Fruit fly (Drosophila melanogaster) whole organism, embryonic: ENCODE data around the gene CG13928.

Experiments
- ATbp ChIP-seq: fragments of 200-800 bp; sonication (Bioruptor generic); optimal IDR thresholded peaks from 2 replicates; lab custom pipeline; 2017; ENCODE audit warnings: missing biosample characterization, mild to moderate bottlenecking, missing genetic modification characterization, missing genetic modification reagents
- Abd-B ChIP-seq: fragments of 200-800 bp; sonication (Bioruptor generic); optimal IDR thresholded peaks from 2 replicates; lab custom pipeline; 2018; ENCODE audit warnings: missing biosample characterization, mild to moderate bottlenecking, missing genetic modification characterization, moderate library complexity
- Atf-2 ChIP-seq: fragments of 200-800 bp; sonication (Bioruptor generic); optimal IDR thresholded peaks from 2 replicates; lab custom pipeline; 2016; ENCODE audit warnings: missing biosample characterization, missing genetic modification characterization
- Atf3 ChIP-seq: fragments of 200-800 bp; sonication (Bioruptor generic); optimal IDR thresholded peaks from 3 replicates; lab custom pipeline; 2016; ENCODE audit warnings: missing biosample characterization, missing genetic modification characterization
- B-H1 ChIP-seq: fragments of 200-800 bp; sonication (Bioruptor generic); IDR thresholded peaks from 3 replicates; pipeline ENCODE4 v1.3.6; 2022; ENCODE audit warnings: missing biosample characterization, missing genetic modification characterization
- CG10321 ChIP-seq: fragments of 200-800 bp; sonication (Bioruptor generic); IDR thresholded peaks from 2 replicates; pipeline ENCODE4 v1.3.6; 2022; ENCODE audit warnings: missing biosample characterization, missing genetic modification characterization
- CG10543 ChIP-seq: fragments of 200-800 bp; sonication (Bioruptor generic); optimal IDR thresholded peaks from 3 replicates; lab custom pipeline; 2017; ENCODE audit warnings: missing biosample characterization, mild to moderate bottlenecking, missing genetic modification characterization, moderate library complexity
- CG12071 ChIP-seq: fragments of 200-800 bp; sonication (Bioruptor generic); optimal IDR thresholded peaks from 3 replicates; lab custom pipeline; 2018; ENCODE audit warnings: missing biosample characterization, mild to moderate bottlenecking, missing genetic modification characterization
- CG1529 ChIP-seq: fragments of 200-800 bp; sonication (Bioruptor generic); optimal IDR thresholded peaks from 3 replicates; lab custom pipeline; 2018; ENCODE audit warnings: missing biosample characterization, missing genetic modification characterization
- CG15696 ChIP-seq: fragments of 200-800 bp; sonication (Bioruptor generic); optimal IDR thresholded peaks from 2 replicates; lab custom pipeline; 2019; ENCODE audit warnings: missing biosample characterization, mild to moderate bottlenecking, missing genetic modification characterization, moderate library complexity
- CG1792 ChIP-seq: fragments of 200-800 bp; sonication (Bioruptor generic); optimal IDR thresholded peaks from 2 replicates; lab custom pipeline; 2016; ENCODE audit warnings: missing biosample characterization, missing genetic modification characterization
- CG18599 ChIP-seq: fragments of 200-800 bp; sonication (Bioruptor generic); optimal IDR thresholded peaks from 3 replicates; lab custom pipeline; 2017; ENCODE audit warnings: missing biosample characterization, missing genetic modification characterization, mild to moderate bottlenecking, moderate library complexity, missing genetic modification reagents
- CG2120 ChIP-seq: fragments of 200-800 bp; sonication (Bioruptor generic); optimal IDR thresholded peaks from 3 replicates; lab custom pipeline; 2016; ENCODE audit warnings: missing biosample characterization, missing genetic modification characterization
- CG3407 ChIP-seq: fragments of 200-800 bp; sonication (Bioruptor generic); optimal IDR thresholded peaks from 2 replicates; lab custom pipeline; 2018; ENCODE audit warnings: missing biosample characterization, mild to moderate bottlenecking, missing genetic modification characterization
- CG34376 ChIP-seq: fragments of 200-800 bp; sonication (Bioruptor generic); optimal IDR thresholded peaks from 2 replicates; lab custom pipeline; 2018; ENCODE audit warnings: missing biosample characterization, mild to moderate bottlenecking, missing genetic modification characterization
- CG4360 ChIP-seq: fragments of 200-800 bp; sonication (Bioruptor generic); IDR thresholded peaks from 2 replicates; pipeline ENCODE4 v1.3.6; 2022; ENCODE audit warnings: missing biosample characterization, missing genetic modification characterization
- CG43689 ChIP-seq: fragments of 200-800 bp; sonication (Bioruptor generic); IDR thresholded peaks from 2 replicates; pipeline ENCODE4 v1.3.6; 2022; ENCODE audit warnings: missing biosample characterization, missing genetic modification characterization
- CG4424 ChIP-seq: fragments of 200-800 bp; sonication (Bioruptor generic); optimal IDR thresholded peaks from 3 replicates; lab custom pipeline; 2016; ENCODE audit warnings: missing biosample characterization, missing genetic modification characterization
- CG6683 ChIP-seq: fragments of 200-800 bp; sonication (Bioruptor generic); optimal IDR thresholded peaks from 2 replicates; lab custom pipeline; 2017; ENCODE audit warnings: missing biosample characterization, mild to moderate bottlenecking, missing genetic modification characterization, missing genetic modification reagents
- CG7372 ChIP-seq: fragments of 200-800 bp; sonication (Bioruptor generic); IDR thresholded peaks from 2 replicates; pipeline ENCODE4 v1.3.6; 2022; ENCODE audit warnings: missing biosample characterization, missing genetic modification characterization
- CG7786 ChIP-seq: fragments of 200-800 bp; sonication (Bioruptor generic); optimal IDR thresholded peaks from 2 replicates; lab custom pipeline; 2016; ENCODE audit warnings: missing biosample characterization, missing genetic modification characterization
- CG7839 ChIP-seq: fragments of 200-800 bp; sonication (Bioruptor generic); optimal IDR thresholded peaks from 3 replicates; lab custom pipeline; 2018; ENCODE audit warnings: missing biosample characterization, mild to moderate bottlenecking, missing genetic modification characterization, moderate library complexity
- CG8478 ChIP-seq: fragments of >200 bp; optimal IDR thresholded peaks from 2 replicates; lab custom pipeline; 2018
- CG9876 ChIP-seq: fragments of 200-800 bp; sonication (Bioruptor generic); optimal IDR thresholded peaks from 2 replicates; lab custom pipeline; 2016; ENCODE audit warnings: missing biosample characterization, missing genetic modification characterization
- CHES-1-like ChIP-seq: fragments of 200-800 bp; sonication (Bioruptor generic); optimal IDR thresholded peaks from 2 replicates; lab custom pipeline; 2016; ENCODE audit warnings: missing biosample characterization, missing genetic modification characterization
- Camta ChIP-seq: fragments of 200-800 bp; sonication (Bioruptor generic); optimal IDR thresholded peaks from 2 replicates; lab custom pipeline; 2016; ENCODE audit warnings: missing biosample characterization, missing genetic modification characterization
- CoRest ChIP-seq: fragments of 200-800 bp; sonication (Bioruptor generic); optimal IDR thresholded peaks from 3 replicates; lab custom pipeline; 2018; ENCODE audit warnings: missing biosample characterization, mild to moderate bottlenecking, missing genetic modification characterization, moderate library complexity
- D19A ChIP-seq: fragments of 200-800 bp; optimal IDR thresholded peaks from 3 replicates; lab custom pipeline; 2019; ENCODE audit warnings: missing biosample characterization, mild to moderate bottlenecking, missing genetic modification characterization, moderate library complexity
- Hand ChIP-seq: fragments of 200-800 bp; sonication (Bioruptor generic); optimal IDR thresholded peaks from 2 replicates; lab custom pipeline; 2017; ENCODE audit warnings: mild to moderate bottlenecking, missing biosample characterization, missing genetic modification reagents, missing genetic modification characterization
- Lpt ChIP-seq: fragments of >200 bp; optimal IDR thresholded peaks from 2 replicates; lab custom pipeline; 2018; ENCODE audit warnings: missing biosample characterization, missing genetic modification characterization
- Max ChIP-seq: fragments of 200-800 bp; sonication (Bioruptor generic); optimal IDR thresholded peaks from 2 replicates; lab custom pipeline; 2016; ENCODE audit warnings: missing biosample characterization, mild to moderate bottlenecking, missing genetic modification characterization
- Nf-YC ChIP-seq: fragments of 200-800 bp; optimal IDR thresholded peaks from 3 replicates; lab custom pipeline; 2019; ENCODE audit warnings: missing biosample characterization, mild to moderate bottlenecking, missing genetic modification characterization, moderate library complexity
- Scr ChIP-seq: fragments of 200-800 bp; sonication (Bioruptor generic); IDR thresholded peaks from 2 replicates; pipeline ENCODE4 v1.3.6; 2022; ENCODE audit warnings: missing biosample characterization, missing genetic modification characterization; ENCODE audit not compliant: partially characterized antibody
- Trl ChIP-seq, 3 experiments: fragments of >200 bp in 2 of 3; fragments of 200-800 bp in 1 of 3; sonication (Bioruptor generic) in 1 of 3; optimal IDR thresholded peaks; 2 replicates in 1 of 3; 3 replicates in 2 of 3; lab custom pipeline; 2016 to 2017; ENCODE audit warnings: missing biosample characterization in 1 of 3, missing genetic modification characterization in 1 of 3
- ac ChIP-seq: fragments of 200-800 bp; sonication (Bioruptor generic); optimal IDR thresholded peaks from 3 replicates; lab custom pipeline; 2017; ENCODE audit warnings: missing biosample characterization, mild to moderate bottlenecking, missing genetic modification characterization
- amos ChIP-seq: fragments of 200-800 bp; sonication (Bioruptor generic); IDR thresholded peaks from 2 replicates; pipeline ENCODE4 v1.3.6; 2022; ENCODE audit warnings: missing biosample characterization, missing genetic modification characterization; ENCODE audit not compliant: partially characterized antibody
- bab2 ChIP-seq: fragments of 200-800 bp; sonication (Bioruptor generic); optimal IDR thresholded peaks from 2 replicates; lab custom pipeline; 2016; ENCODE audit warnings: missing biosample characterization, missing genetic modification characterization
- exex ChIP-seq: fragments of 200-800 bp; sonication (Bioruptor generic); optimal IDR thresholded peaks from 4 replicates; lab custom pipeline; 2018; ENCODE audit warnings: missing biosample characterization, mild to moderate bottlenecking, missing genetic modification characterization, moderate library complexity
- ftz-f1 ChIP-seq: fragments of 200-800 bp; sonication (Bioruptor generic); optimal IDR thresholded peaks from 2 replicates; lab custom pipeline; 2016; ENCODE audit warnings: missing biosample characterization, missing genetic modification characterization
- gro ChIP-seq: fragments of 200-800 bp; sonication (Bioruptor generic); optimal IDR thresholded peaks from 2 replicates; lab custom pipeline; 2016; ENCODE audit warnings: missing biosample characterization, missing genetic modification characterization
- insv ChIP-seq, 2 experiments: fragments of 200-800 bp; sonication (Bioruptor generic); optimal IDR thresholded peaks; 3 replicates each; lab custom pipeline; 2016 to 2018; ENCODE audit warnings: missing biosample characterization in 2 of 2, missing genetic modification characterization in 2 of 2
- nmo ChIP-seq: fragments of 200-800 bp; sonication (Bioruptor generic); optimal IDR thresholded peaks from 2 replicates; lab custom pipeline; 2018; ENCODE audit warnings: missing biosample characterization, mild to moderate bottlenecking, missing genetic modification characterization, moderate library complexity
- schlank ChIP-seq: fragments of 200-800 bp; sonication (Bioruptor generic); optimal IDR thresholded peaks from 2 replicates; lab custom pipeline; 2018; ENCODE audit warnings: missing biosample characterization, mild to moderate bottlenecking, missing genetic modification characterization
- scrt ChIP-seq: fragments of 200-800 bp; sonication (Bioruptor generic); optimal IDR thresholded peaks from 2 replicates; lab custom pipeline; 2018; ENCODE audit warnings: missing biosample characterization, mild to moderate bottlenecking, missing genetic modification characterization, moderate library complexity
- sob ChIP-seq: fragments of 200-800 bp; sonication (Bioruptor generic); IDR thresholded peaks from 2 replicates; pipeline ENCODE4 v1.3.6; 2022; ENCODE audit warnings: missing biosample characterization, missing genetic modification characterization
- ssp ChIP-seq: fragments of 200-800 bp; sonication (Bioruptor generic); IDR thresholded peaks from 2 replicates; pipeline ENCODE4 v1.3.6; 2022; ENCODE audit warnings: missing biosample characterization, missing genetic modification characterization
- tap ChIP-seq: fragments of 200-800 bp; optimal IDR thresholded peaks from 3 replicates; lab custom pipeline; 2019; ENCODE audit warnings: missing biosample characterization, mild to moderate bottlenecking, missing genetic modification characterization, moderate library complexity
- tgo ChIP-seq: fragments of 200-800 bp; sonication (Bioruptor generic); IDR thresholded peaks from 3 replicates; pipeline ENCODE4 v1.3.6; 2022; ENCODE audit warnings: missing biosample characterization, missing genetic modification characterization
- tup ChIP-seq: fragments of 200-800 bp; sonication (Bioruptor generic); optimal IDR thresholded peaks from 2 replicates; lab custom pipeline; 2016; ENCODE audit warnings: missing biosample characterization, mild to moderate bottlenecking, missing genetic modification characterization, moderate library complexity
- zen ChIP-seq: fragments of 200-800 bp; sonication (Bioruptor generic); optimal IDR thresholded peaks from 3 replicates; lab custom pipeline; 2018; ENCODE audit warnings: missing biosample characterization, mild to moderate bottlenecking, missing genetic modification characterization, moderate library complexity

CG13928 gene

dm6 chr3L:1628176-1628866 lies at the start of gene CG13928 (continued):
- TF ChIP-seq D19A (tag; lab: Kevin White, UChicago) (no peak), ATbp (GFP tag; lab: Kevin White, UChicago) (no peak), Nf-YC (peak; percentile 22), gro (GFP tag; lab: Kevin White, UChicago) (no peak), CG10543 (GFP tag; lab: Kevin White, UChicago) (peak; percentile 19), CG18599 (GFP tag; lab: Kevin White, UChicago) (peak; percentile 34), CG7372 (GFP tag; lab: Robert Waterston, UW) (no peak), CG4360 (no peak), Abd-B (GFP tag; lab: Kevin White, UChicago) (no peak), schlank (no peak), tgo (GFP tag; lab: Robert Waterston, UW) (no peak), CG12071 (GFP tag; lab: Kevin White, UChicago) (no peak), CoRest (tag; lab: Kevin White, UChicago) (no peak), zen (tag; lab: Kevin White, UChicago) (no peak), Lpt (GFP tag; lab: Kevin White, UChicago) (no peak), Max (no peak), CG2120 (GFP tag; lab: Kevin White, UChicago) (peak; percentile 10), Atf-2 (GFP tag; lab: Kevin White, UChicago) (no peak), amos (GFP tag; lab: Robert Waterston, UW) (no peak), Trl (optimal IDR thresholded peaks at IDR 0.05; lab: Kevin White, UChicago) (peak; percentile 24 to 53), Trl (GFP tag; optimal IDR thresholded peaks at IDR 0.05; lab: Kevin White, UChicago) (no peak), Atf3 (GFP tag; lab: Kevin White, UChicago) (no peak), Hand (no peak), ftz-f1 (GFP tag; lab: Kevin White, UChicago) (no peak), scrt (GFP tag; lab: Kevin White, UChicago) (peak; percentile 42), CG7786 (GFP tag; lab: Kevin White, UChicago) (no peak), CG7839 (no peak), ac (no peak), tup (GFP tag; lab: Kevin White, UChicago) (no peak), CG15696 (no peak), CG43689 (GFP tag; lab: Robert Waterston, UW) (no peak), CG9876 (GFP tag; lab: Kevin White, UChicago) (no peak), nmo (GFP tag; lab: Kevin White, UChicago) (no peak), bab2 (GFP tag; lab: Kevin White, UChicago) (no peak), CG1792 (GFP tag; lab: Kevin White, UChicago) (no peak), sob (no peak), CG1529 (GFP tag; lab: Kevin White, UChicago) (no peak), exex (no peak), CG6683 (GFP tag; lab: Kevin White, UChicago) (no peak), CG8478 (lab: Kevin White, UChicago) (peak; percentile 11), CG3407 (GFP tag; lab: Kevin White, UChicago) (no peak), ssp (GFP tag; lab: Robert Waterston, UW) (no peak), Camta (GFP tag; lab: Kevin White, UChicago) (no peak), CG10321 (GFP tag; lab: Robert Waterston, UW) (no peak), insv (GFP tag; optimal IDR thresholded peaks at IDR 0.05; lab: Kevin White, UChicago) (no peak), CG34376 (GFP tag; lab: Kevin White, UChicago) (peak; percentile 16), tap (tag; lab: Kevin White, UChicago) (no peak), CHES-1-like (GFP tag; lab: Kevin White, UChicago) (no peak), CG4424 (GFP tag; lab: Kevin White, UChicago) (no peak), Scr (GFP tag; lab: Robert Waterston, UW) (no peak), B-H1 (GFP tag; lab: Robert Waterston, UW) (no peak)
